Worm (Caenorhabditis elegans): ENCODE data around the gene F43G6.17.

F43G6.17 gene

DNA sequence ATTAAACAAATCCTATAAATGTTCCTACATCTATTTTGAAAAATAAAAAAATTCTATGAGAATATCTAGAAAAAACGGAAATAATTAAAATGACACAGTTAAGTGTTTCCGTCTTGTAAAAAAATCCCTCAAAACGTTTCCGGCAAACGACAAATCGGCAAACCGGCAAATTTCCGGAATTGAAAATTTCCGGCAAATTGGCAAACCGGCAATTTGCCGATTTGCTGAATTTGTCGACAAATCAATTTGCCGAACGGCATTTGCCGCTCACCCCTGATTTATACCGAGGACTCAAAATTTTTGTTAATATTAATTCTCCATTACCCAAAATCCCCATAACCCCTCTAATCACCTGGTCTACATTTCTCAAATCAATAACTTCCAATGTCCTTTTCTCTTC, 50.6 kb downstream of the F43G6.17 start:
- no peak for TF ChIP-seq isw-1 (GFP tag; IDR thresholded peaks at IDR 0.05)
- TF ChIP-seq elt-2 (tag; optimal IDR thresholded peaks at IDR 0.05) = no peak
- TF ChIP-seq sptf-1 (tag; optimal IDR thresholded peaks at IDR 0.05) = no peak
- no peak for TF ChIP-seq efl-1 (optimal IDR thresholded peaks at IDR 0.05)
- TF ChIP-seq efl-1 (GFP tag; optimal IDR thresholded peaks at IDR 0.05 in 1 of 2) = peak in 1 of 2 experiments; percentile 53
- TF ChIP-seq mab-9 (GFP tag; IDR thresholded peaks at IDR 0.05) = no peak
- TF ChIP-seq jun-1 (tag; optimal IDR thresholded peaks at IDR 0.05) = no peak
- TF ChIP-seq mef-2 (tag; optimal IDR thresholded peaks at IDR 0.05) = no peak

All from whole organism, L1 larva.